Fruit fly (Drosophila melanogaster) whole organism, embryonic: Measurements from ENCODE around the gene Wnt6.
A peak's percentile ranks its signal among the peaks of the same experiment; 100 is the strongest.

Source experiments
- Asciz ChIP-seq: fragments of 200-800 bp; sonication (Bioruptor generic); optimal IDR thresholded peaks from 2 replicates; lab custom pipeline; 2017; ENCODE audit warnings: missing biosample characterization, mild to moderate bottlenecking, missing genetic modification characterization, missing genetic modification reagents
- C15 ChIP-seq: fragments of 200-800 bp; sonication (Bioruptor generic); IDR thresholded peaks from 3 replicates; pipeline ENCODE4 v1.3.6; 2022; ENCODE audit warnings: missing biosample characterization, missing genetic modification characterization
- CG10366 ChIP-seq: fragments of 200-800 bp; sonication (Bioruptor generic); IDR thresholded peaks from 2 replicates; pipeline ENCODE4 v1.3.6; 2022; ENCODE audit warnings: missing biosample characterization, missing genetic modification characterization
- CG12769 ChIP-seq: fragments of 200-800 bp; sonication (Bioruptor generic); optimal IDR thresholded peaks from 2 replicates; lab custom pipeline; 2019; ENCODE audit warnings: missing biosample characterization, mild to moderate bottlenecking, missing genetic modification characterization, moderate library complexity
- CG13296 ChIP-seq: fragments of 200-800 bp; sonication (Bioruptor generic); optimal IDR thresholded peaks from 3 replicates; lab custom pipeline; 2018; ENCODE audit warnings: missing biosample characterization, mild to moderate bottlenecking, missing genetic modification characterization
- CG13894 ChIP-seq: fragments of 200-800 bp; sonication (Bioruptor generic); optimal IDR thresholded peaks from 3 replicates; lab custom pipeline; 2018; ENCODE audit warnings: missing biosample characterization, mild to moderate bottlenecking, missing genetic modification characterization, moderate library complexity
- CG1529 ChIP-seq: fragments of 200-800 bp; sonication (Bioruptor generic); optimal IDR thresholded peaks from 3 replicates; lab custom pipeline; 2018; ENCODE audit warnings: missing biosample characterization, missing genetic modification characterization
- CG1602 ChIP-seq: fragments of 200-800 bp; sonication (Bioruptor generic); optimal IDR thresholded peaks from 3 replicates; lab custom pipeline; 2016; ENCODE audit warnings: missing biosample characterization, missing genetic modification characterization
- CG17612 ChIP-seq: fragments of 200-800 bp; sonication (Bioruptor generic); IDR thresholded peaks from 2 replicates; pipeline ENCODE4 v1.3.6; 2022; ENCODE audit warnings: missing biosample characterization, missing genetic modification characterization
- CG17802 ChIP-seq: fragments of 200-800 bp; sonication (Bioruptor generic); optimal IDR thresholded peaks from 2 replicates; lab custom pipeline; 2018; ENCODE audit warnings: missing biosample characterization, mild to moderate bottlenecking, missing genetic modification characterization, moderate library complexity
- CG30431 ChIP-seq: fragments of 200-800 bp; sonication (Bioruptor generic); optimal IDR thresholded peaks from 2 replicates; lab custom pipeline; 2017; ENCODE audit warnings: missing biosample characterization, missing genetic modification characterization
- CG3065 ChIP-seq: fragments of 200-800 bp; sonication (Bioruptor generic); optimal IDR thresholded peaks from 2 replicates; lab custom pipeline; 2016; ENCODE audit warnings: missing biosample characterization, missing genetic modification characterization
- CG34422 ChIP-seq: fragments of 200-800 bp; sonication (Bioruptor generic); IDR thresholded peaks from 3 replicates; pipeline ENCODE4 v1.3.6; 2022; ENCODE audit warnings: missing biosample characterization, missing genetic modification characterization
- CG6683 ChIP-seq: fragments of 200-800 bp; sonication (Bioruptor generic); optimal IDR thresholded peaks from 2 replicates; lab custom pipeline; 2017; ENCODE audit warnings: missing biosample characterization, mild to moderate bottlenecking, missing genetic modification characterization, missing genetic modification reagents
- CG7357 ChIP-seq: fragments of 200-800 bp; sonication (Bioruptor generic); IDR thresholded peaks from 3 replicates; pipeline ENCODE4 v1.3.6; 2022; ENCODE audit warnings: missing biosample characterization, missing genetic modification characterization
- CG7372 ChIP-seq: fragments of 200-800 bp; sonication (Bioruptor generic); IDR thresholded peaks from 2 replicates; pipeline ENCODE4 v1.3.6; 2022; ENCODE audit warnings: missing biosample characterization, missing genetic modification characterization
- CG9437 ChIP-seq: fragments of 200-800 bp; sonication (Bioruptor generic); optimal IDR thresholded peaks from 2 replicates; lab custom pipeline; 2018; ENCODE audit warnings: missing biosample characterization, mild to moderate bottlenecking, missing genetic modification characterization
- Chrac-16 ChIP-seq: fragments of 200-800 bp; sonication (Bioruptor generic); optimal IDR thresholded peaks from 3 replicates; lab custom pipeline; 2016; ENCODE audit warnings: missing biosample characterization, missing genetic modification characterization
- Fer1 ChIP-seq: fragments of 200-800 bp; sonication (Bioruptor generic); optimal IDR thresholded peaks from 2 replicates; lab custom pipeline; 2017; ENCODE audit warnings: missing biosample characterization, mild to moderate bottlenecking, missing genetic modification characterization
- Fer2 ChIP-seq: fragments of 200-800 bp; sonication (Bioruptor generic); optimal IDR thresholded peaks from 2 replicates; lab custom pipeline; 2018; ENCODE audit warnings: missing biosample characterization, mild to moderate bottlenecking, missing genetic modification characterization, moderate library complexity
- GATAe ChIP-seq: fragments of 200-800 bp; sonication (Bioruptor generic); conservative IDR thresholded peaks from 2 replicates; pipeline ENCODE4 v1.3.6; 2022; ENCODE audit warnings: missing biosample characterization, missing genetic modification characterization
- H2.0 ChIP-seq: fragments of 200-800 bp; sonication (Bioruptor generic); IDR thresholded peaks from 2 replicates; pipeline ENCODE4 v1.3.6; 2022; ENCODE audit warnings: missing biosample characterization, missing genetic modification characterization
- Nf-YB ChIP-seq: fragments of 200-800 bp; sonication (Bioruptor generic); optimal IDR thresholded peaks from 3 replicates; lab custom pipeline; 2019; ENCODE audit warnings: missing biosample characterization, mild to moderate bottlenecking, missing genetic modification characterization, moderate library complexity
- Trl ChIP-seq, 3 experiments: fragments of >200 bp in 2 of 3; fragments of 200-800 bp in 1 of 3; sonication (Bioruptor generic) in 1 of 3; optimal IDR thresholded peaks; 2 replicates in 1 of 3; 3 replicates in 2 of 3; lab custom pipeline; 2016 to 2017; ENCODE audit warnings: missing biosample characterization in 1 of 3, missing genetic modification characterization in 1 of 3
- Xrp1 ChIP-seq: fragments of 200-800 bp; sonication (Bioruptor generic); IDR thresholded peaks from 2 replicates; pipeline ENCODE4 v1.3.6; 2022; ENCODE audit warnings: missing biosample characterization, missing genetic modification characterization
- abd-A ChIP-seq: fragments of 200-800 bp; sonication (Bioruptor generic); optimal IDR thresholded peaks from 3 replicates; lab custom pipeline; 2019; ENCODE audit warnings: missing biosample characterization, mild to moderate bottlenecking, missing genetic modification characterization, moderate library complexity
- amos ChIP-seq: fragments of 200-800 bp; sonication (Bioruptor generic); IDR thresholded peaks from 2 replicates; pipeline ENCODE4 v1.3.6; 2022; ENCODE audit warnings: missing biosample characterization, missing genetic modification characterization; ENCODE audit not compliant: partially characterized antibody
- ato ChIP-seq: fragments of 200-800 bp; sonication (Bioruptor generic); IDR thresholded peaks from 2 replicates; pipeline ENCODE4 v1.3.6; 2022; ENCODE audit warnings: missing biosample characterization, missing genetic modification characterization; ENCODE audit not compliant: partially characterized antibody
- croc ChIP-seq: fragments of 200-800 bp; sonication (Bioruptor generic); conservative IDR thresholded peaks from 3 replicates; pipeline ENCODE4 v1.3.6; 2022; ENCODE audit warnings: missing biosample characterization, missing genetic modification characterization
- dysf ChIP-seq: fragments of 200-800 bp; sonication (Bioruptor generic); IDR thresholded peaks from 3 replicates; pipeline ENCODE4 v1.3.6; 2022; ENCODE audit warnings: missing biosample characterization, missing genetic modification characterization
- fd96Cb ChIP-seq: fragments of 200-800 bp; sonication (Bioruptor generic); optimal IDR thresholded peaks from 2 replicates; lab custom pipeline; 2018; ENCODE audit warnings: missing biosample characterization, mild to moderate bottlenecking, missing genetic modification characterization, moderate library complexity
- ftz-f1 ChIP-seq: fragments of 200-800 bp; sonication (Bioruptor generic); optimal IDR thresholded peaks from 2 replicates; lab custom pipeline; 2016; ENCODE audit warnings: missing biosample characterization, missing genetic modification characterization
- gem ChIP-seq: fragments of 200-800 bp; sonication (Bioruptor generic); optimal IDR thresholded peaks from 2 replicates; lab custom pipeline; 2019; ENCODE audit warnings: missing biosample characterization, mild to moderate bottlenecking, missing genetic modification characterization, moderate library complexity
- gsb-n ChIP-seq: fragments of 200-800 bp; sonication (Bioruptor generic); optimal IDR thresholded peaks from 3 replicates; lab custom pipeline; 2018; ENCODE audit warnings: missing biosample characterization, mild to moderate bottlenecking, missing genetic modification characterization
- ken ChIP-seq: fragments of 200-800 bp; sonication (Bioruptor generic); IDR thresholded peaks from 3 replicates; pipeline ENCODE4 v1.3.6; 2022; ENCODE audit warnings: missing biosample characterization, missing genetic modification characterization
- lbe ChIP-seq: fragments of 200-800 bp; sonication (Bioruptor generic); optimal IDR thresholded peaks from 2 replicates; lab custom pipeline; 2016; ENCODE audit warnings: missing biosample characterization, mild to moderate bottlenecking, missing genetic modification characterization
- lmd ChIP-seq: fragments of 200-800 bp; sonication (Bioruptor generic); IDR thresholded peaks from 2 replicates; pipeline ENCODE4 v1.3.6; 2022; ENCODE audit warnings: missing biosample characterization, missing genetic modification characterization
- mam ChIP-seq: fragments of 200-800 bp; sonication (Bioruptor generic); optimal IDR thresholded peaks from 3 replicates; lab custom pipeline; 2016; ENCODE audit warnings: missing biosample characterization, missing genetic modification characterization
- pnt ChIP-seq: fragments of 200-800 bp; sonication (Bioruptor generic); optimal IDR thresholded peaks from 3 replicates; lab custom pipeline; 2016; ENCODE audit warnings: missing biosample characterization, missing genetic modification characterization
- run ChIP-seq: fragments of 200-800 bp; sonication (Bioruptor generic); optimal IDR thresholded peaks from 3 replicates; lab custom pipeline; 2018; ENCODE audit warnings: missing biosample characterization, mild to moderate bottlenecking, missing genetic modification characterization
- sob ChIP-seq: fragments of 200-800 bp; sonication (Bioruptor generic); IDR thresholded peaks from 2 replicates; pipeline ENCODE4 v1.3.6; 2022; ENCODE audit warnings: missing biosample characterization, missing genetic modification characterization
- sr ChIP-seq: fragments of 200-800 bp; sonication (Bioruptor generic); IDR thresholded peaks from 3 replicates; pipeline ENCODE4 v1.3.6; 2022; ENCODE audit warnings: missing biosample characterization, missing genetic modification characterization
- tgo ChIP-seq: fragments of 200-800 bp; sonication (Bioruptor generic); IDR thresholded peaks from 3 replicates; pipeline ENCODE4 v1.3.6; 2022; ENCODE audit warnings: missing biosample characterization, missing genetic modification characterization
- trh ChIP-seq: fragments of 200-800 bp; sonication (Bioruptor generic); optimal IDR thresholded peaks from 2 replicates; lab custom pipeline; 2016; ENCODE audit warnings: missing biosample characterization, missing genetic modification characterization
- ttk ChIP-seq: fragments of 200-800 bp; sonication (Bioruptor generic); IDR thresholded peaks from 2 replicates; pipeline ENCODE4 v2.1.2; 2022; ENCODE audit warnings: missing biosample characterization, missing genetic modification characterization
- zfh1 ChIP-seq: fragments of 200-800 bp; sonication (Bioruptor generic); IDR thresholded peaks from 3 replicates; pipeline ENCODE4 v1.3.6; 2022; ENCODE audit warnings: missing biosample characterization, missing genetic modification characterization

Wnt6 gene

dm6 chr2L:7376157-7376556 is 42.6 kb downstream of the Wnt6 start (continued):
- TF ChIP-seq CG10366 (GFP tag; lab: Robert Waterston, UW) = peak; percentile 54
- peak; percentile 32 for TF ChIP-seq pnt (GFP tag; lab: Kevin White, UChicago)
- TF ChIP-seq ftz-f1 = no peak
- peak; percentile 3 for TF ChIP-seq fd96Cb (tag; lab: Kevin White, UChicago)
- no peak for TF ChIP-seq CG17612 (GFP tag; lab: Robert Waterston, UW)
- peak; percentile 58 for TF ChIP-seq H2.0 (GFP tag; lab: Robert Waterston, UW)
- TF ChIP-seq Nf-YB (GFP tag; lab: Kevin White, UChicago) = no peak
- peak; percentile 47; the same call in 1 of the 2 replicates for TF ChIP-seq ttk (GFP tag; lab: Robert Waterston, UW)
- peak; percentile 40 for TF ChIP-seq run (tag; lab: Kevin White, UChicago)
- TF ChIP-seq sob = peak; percentile 43; the same call in 1 of the 2 replicates
- TF ChIP-seq Chrac-16 = peak; percentile 7
- TF ChIP-seq tgo (GFP tag; lab: Robert Waterston, UW) = peak; percentile 51; the same call in 2 of the 3 replicates
- no peak for TF ChIP-seq gsb-n (tag; lab: Kevin White, UChicago)
- peak; percentile 1 for TF ChIP-seq lbe (GFP tag; lab: Kevin White, UChicago)
- peak; percentile 49 for TF ChIP-seq lmd (GFP tag; lab: Robert Waterston, UW)
- TF ChIP-seq trh (GFP tag; lab: Kevin White, UChicago) = no peak
- 0 out of 3 replicates have a peak, but pooled peaks have one; percentile 47 for TF ChIP-seq ken (GFP tag; lab: Robert Waterston, UW)
- peak; percentile 54; the same call in 1 of the 3 replicates for TF ChIP-seq zfh1 (GFP tag; lab: Robert Waterston, UW)
- TF ChIP-seq Trl (optimal IDR thresholded peaks at IDR 0.05; lab: Kevin White, UChicago) = no peak
- TF ChIP-seq Trl (GFP tag; optimal IDR thresholded peaks at IDR 0.05; lab: Kevin White, UChicago) = peak; percentile 5
- TF ChIP-seq Fer2 (tag; lab: Kevin White, UChicago) = no peak
- peak; percentile 35; the same call in 1 of the 2 replicates for TF ChIP-seq CG7372 (GFP tag; lab: Robert Waterston, UW)
- TF ChIP-seq CG6683 (GFP tag; lab: Kevin White, UChicago) = no peak
- TF ChIP-seq dysf = peak; percentile 55; the same call in 2 of the 3 replicates
- TF ChIP-seq sr (GFP tag; lab: Robert Waterston, UW) = no peak
- TF ChIP-seq CG34422 (GFP tag; lab: Robert Waterston, UW) = peak; percentile 16; the same call in 1 of the 3 replicates
- TF ChIP-seq gem (tag; lab: Kevin White, UChicago) = peak; percentile 63
- TF ChIP-seq CG12769 (tag; lab: Kevin White, UChicago) = no peak

- TF ChIP-seq abd-A (tag; lab: Kevin White, UChicago) = no peak
- no peak for TF ChIP-seq croc (GFP tag; lab: Robert Waterston, UW)
- TF ChIP-seq CG13296 (GFP tag; lab: Kevin White, UChicago) = no peak
- no peak for TF ChIP-seq CG10366 (GFP tag; lab: Robert Waterston, UW)
- no peak for TF ChIP-seq CG17802
- no peak for TF ChIP-seq mam (GFP tag; lab: Kevin White, UChicago)
- no peak for TF ChIP-seq fd96Cb (tag; lab: Kevin White, UChicago)
- TF ChIP-seq amos (GFP tag; lab: Robert Waterston, UW) = no peak
- no peak for TF ChIP-seq Fer1
- TF ChIP-seq CG9437 (GFP tag; lab: Kevin White, UChicago) = no peak
Measured at dm6 chr2L:7377402-7377801, 43.9 kb downstream of the Wnt6 start, which contains the start of gene ninaC. Gene ninaC, plus strand, starts transcription at chr2L:7377702.

- TF ChIP-seq croc (GFP tag; lab: Robert Waterston, UW) (no peak), Xrp1 (peak; percentile 13; the same call in 1 of the 2 replicates), CG1529 (GFP tag; lab: Kevin White, UChicago) (peak; percentile 18), ato (GFP tag; lab: Robert Waterston, UW) (no peak), C15 (GFP tag; lab: Robert Waterston, UW) (no peak), CG7357 (GFP tag; lab: Robert Waterston, UW) (0 out of 3 replicates have a peak, but pooled peaks have one; percentile 27), CG30431 (GFP tag; lab: Kevin White, UChicago) (no peak), CG7372 (GFP tag; lab: Robert Waterston, UW) (no peak), Asciz (GFP tag; lab: Kevin White, UChicago) (peak; percentile 35), CG13894 (tag; lab: Kevin White, UChicago) (no peak), CG1602 (GFP tag; lab: Kevin White, UChicago) (no peak), GATAe (GFP tag; lab: Robert Waterston, UW) (peak; percentile 22; the same call in 1 of the 2 replicates), CG3065 (GFP tag; lab: Kevin White, UChicago) (no peak)
Measured at dm6 chr2L:7386555-7387420, 53.3 kb downstream of the Wnt6 start.
